Worm (Caenorhabditis elegans) whole organism, young adult: Measurements from ENCODE around the gene sto-6.

ENCODE experiments used
- B0019.2 ChIP-seq: fragments of 200-800 bp; sonication (Bioruptor generic); conservative IDR thresholded peaks from 2 replicates; pipeline ENCODE4 v1.3.6; 2022; ENCODE audit warnings: missing genetic modification reagents, missing genetic modification characterization, missing compliant biosample characterization
- B0261.1 ChIP-seq: sonication (generic microtip); optimal IDR thresholded peaks from 2 replicates; lab custom pipeline; 2016; ENCODE audit warnings: mild to moderate bottlenecking, missing genetic modification characterization, moderate library complexity, missing compliant biosample characterization
- B0336.3 ChIP-seq: fragments of 200-800 bp; sonication (Bioruptor generic); IDR thresholded peaks from 2 replicates; pipeline ENCODE4 v1.3.6; 2022; ENCODE audit warnings: missing genetic modification characterization, missing compliant biosample characterization
- D2030.7 ChIP-seq: fragments of 200-800 bp; sonication (Bioruptor generic); IDR thresholded peaks from 2 replicates; pipeline ENCODE4 v1.3.6; 2022; ENCODE audit warnings: missing genetic modification reagents, missing genetic modification characterization, missing compliant biosample characterization
- F37B4.10 ChIP-seq: fragments of 200-800 bp; sonication (Bioruptor generic); IDR thresholded peaks from 2 replicates; pipeline ENCODE4 v1.3.6; 2022; ENCODE audit warnings: missing genetic modification characterization, missing compliant biosample characterization
- F39B2.1 ChIP-seq: fragments of 200-800 bp; sonication (Bioruptor generic); IDR thresholded peaks from 2 replicates; pipeline ENCODE4 v1.3.6; 2022; ENCODE audit warnings: missing genetic modification reagents, missing genetic modification characterization, missing compliant biosample characterization
- K11D2.4 ChIP-seq: fragments of 200-800 bp; sonication (Bioruptor generic); IDR thresholded peaks from 2 replicates; pipeline ENCODE4 v1.3.6; 2022; ENCODE audit warnings: missing genetic modification reagents, missing genetic modification characterization, missing compliant biosample characterization
- Y79H2A.3 ChIP-seq: fragments of 200-800 bp; sonication (Bioruptor generic); conservative IDR thresholded peaks from 2 replicates; pipeline ENCODE4 v1.3.6; 2022; ENCODE audit warnings: missing genetic modification reagents, missing genetic modification characterization, missing compliant biosample characterization
- ama-1 ChIP-seq, 3 experiments: fragments of 150-350 bp in 1 of 3; sonication (generic microtip) in 2 of 3; optimal IDR thresholded peaks; 2 replicates each; lab custom pipeline; 2014 to 2018; ENCODE audit warnings: missing biosample characterization in 2 of 3, missing genetic modification characterization in 2 of 3, missing genetic modification reagents in 2 of 3
- aptf-3 ChIP-seq: fragments of 200-800 bp; sonication (Bioruptor generic); IDR thresholded peaks from 2 replicates; pipeline ENCODE4 v1.3.6; 2022; ENCODE audit warnings: missing genetic modification characterization, missing compliant biosample characterization
- athp-1 ChIP-seq: sonication (generic microtip); optimal IDR thresholded peaks from 2 replicates; lab custom pipeline; 2017; ENCODE audit warnings: mild to moderate bottlenecking, missing genetic modification characterization, missing compliant biosample characterization
- attf-5 ChIP-seq: fragments of 200-800 bp; sonication (Bioruptor generic); optimal IDR thresholded peaks from 2 replicates; lab custom pipeline; 2018; ENCODE audit warnings: mild to moderate bottlenecking, missing genetic modification characterization, missing compliant biosample characterization
- ccch-3 ChIP-seq: fragments of 200-800 bp; sonication (Bioruptor generic); optimal IDR thresholded peaks from 2 replicates; lab custom pipeline; 2018; ENCODE audit warnings: mild to moderate bottlenecking, missing genetic modification characterization, missing compliant biosample characterization
- cebp-2 ChIP-seq: fragments of 200-800 bp; sonication (Bioruptor generic); IDR thresholded peaks from 2 replicates; pipeline ENCODE4 v1.3.6; 2022; ENCODE audit warnings: missing genetic modification characterization, missing compliant biosample characterization
- ceh-58 ChIP-seq: fragments of 200-800 bp; sonication (Bioruptor generic); IDR thresholded peaks from 2 replicates; pipeline ENCODE4 v1.3.6; 2022; ENCODE audit warnings: missing genetic modification characterization, missing compliant biosample characterization
- ceh-79 ChIP-seq: sonication (generic microtip); optimal IDR thresholded peaks from 2 replicates; lab custom pipeline; 2017; ENCODE audit warnings: mild to moderate bottlenecking, missing genetic modification characterization, missing compliant biosample characterization
- dpff-1 ChIP-seq: sonication (generic microtip); optimal IDR thresholded peaks from 2 replicates; lab custom pipeline; 2017; ENCODE audit warnings: mild to moderate bottlenecking, missing genetic modification characterization, missing compliant biosample characterization
- egl-18 ChIP-seq: fragments of 200-800 bp; sonication (Bioruptor generic); IDR thresholded peaks from 2 replicates; pipeline ENCODE4 v1.3.6; 2022; ENCODE audit warnings: missing genetic modification reagents, missing genetic modification characterization, missing compliant biosample characterization
- egl-44 ChIP-seq: fragments of 200-800 bp; sonication (Bioruptor generic); IDR thresholded peaks from 2 replicates; pipeline ENCODE4 v1.3.6; 2022; ENCODE audit warnings: missing genetic modification reagents, missing genetic modification characterization, missing compliant biosample characterization
- hlh-12 ChIP-seq: sonication (generic microtip); optimal IDR thresholded peaks from 2 replicates; lab custom pipeline; 2016; ENCODE audit warnings: missing genetic modification characterization, missing compliant biosample characterization
- hlh-26 ChIP-seq: fragments of 200-800 bp; sonication (Bioruptor generic); conservative IDR thresholded peaks from 2 replicates; pipeline ENCODE4 v1.3.6; 2022; ENCODE audit warnings: missing genetic modification reagents, missing genetic modification characterization, missing compliant biosample characterization
- hsf-1 ChIP-seq: fragments of 200-800 bp; sonication (Bioruptor generic); IDR thresholded peaks from 2 replicates; pipeline ENCODE4 v1.3.6; 2022; ENCODE audit warnings: missing genetic modification reagents, missing genetic modification characterization, missing compliant biosample characterization
- let-607 ChIP-seq, 2 experiments: fragments of 200-800 bp in 1 of 2; sonication (Bioruptor generic) in 1 of 2; sonication (generic microtip) in 1 of 2; optimal IDR thresholded peaks; 2 replicates each; lab custom pipeline; 2016 to 2018; ENCODE audit warnings: mild to moderate bottlenecking in 2 of 2, missing compliant biosample characterization in 2 of 2, missing genetic modification characterization in 2 of 2, moderate library complexity in 2 of 2, missing genotype in 1 of 2
- lin-26 ChIP-seq: fragments of 200-800 bp; sonication (Bioruptor generic); IDR thresholded peaks from 2 replicates; pipeline ENCODE4 v1.3.6; 2022; ENCODE audit warnings: missing genetic modification reagents, missing genetic modification characterization, missing compliant biosample characterization
- lsl-1 ChIP-seq: fragments of 200-800 bp; sonication (Bioruptor generic); optimal IDR thresholded peaks from 2 replicates; lab custom pipeline; 2018; ENCODE audit warnings: mild to moderate bottlenecking, missing genetic modification characterization, moderate library complexity, missing compliant biosample characterization
- madf-3 ChIP-seq: fragments of 200-800 bp; sonication (Bioruptor generic); IDR thresholded peaks from 2 replicates; pipeline ENCODE4 v1.3.6; 2022; ENCODE audit warnings: missing genetic modification reagents, missing genetic modification characterization, missing compliant biosample characterization
- mel-28 ChIP-seq: sonication (generic microtip); optimal IDR thresholded peaks from 2 replicates; lab custom pipeline; 2016; ENCODE audit warnings: borderline replicate concordance, mild to moderate bottlenecking, missing genetic modification characterization, missing compliant biosample characterization
- mes-4 ChIP-seq: sonication (generic microtip); optimal IDR thresholded peaks from 2 replicates; lab custom pipeline; 2016; ENCODE audit warnings: missing genotype, missing genetic modification characterization, missing compliant biosample characterization
- nfyb-1 ChIP-seq: fragments of 200-800 bp; sonication (Bioruptor generic); IDR thresholded peaks from 2 replicates; pipeline ENCODE4 v1.3.6; 2022; ENCODE audit warnings: missing genetic modification reagents, missing genetic modification characterization, missing compliant biosample characterization
- nhr-179 ChIP-seq: sonication (generic microtip); optimal IDR thresholded peaks from 2 replicates; lab custom pipeline; 2016; ENCODE audit warnings: mild to moderate bottlenecking, missing genetic modification characterization, missing compliant biosample characterization
- nhr-80 ChIP-seq: sonication (generic microtip); optimal IDR thresholded peaks from 2 replicates; lab custom pipeline; 2016; ENCODE audit warnings: missing genetic modification characterization, missing compliant biosample characterization
- pbrm-1 ChIP-seq: fragments of 200-800 bp; sonication (Bioruptor generic); IDR thresholded peaks from 2 replicates; pipeline ENCODE4 v1.3.6; 2022; ENCODE audit warnings: missing genetic modification reagents, missing genetic modification characterization, missing compliant biosample characterization
- pha-4 ChIP-seq: fragments of 150-350 bp; sonication (generic microtip); optimal IDR thresholded peaks from 2 replicates; lab custom pipeline; 2014; ENCODE audit warnings: missing biosample characterization, missing genetic modification reagents, missing genetic modification characterization
- rcor-1 ChIP-seq: fragments of 200-800 bp; sonication (Bioruptor generic); IDR thresholded peaks from 2 replicates; pipeline ENCODE4 v1.3.6; 2022; ENCODE audit warnings: missing genetic modification reagents, missing genetic modification characterization, missing compliant biosample characterization
- rec-8 ChIP-seq, 2 experiments: sonication (generic microtip); optimal IDR thresholded peaks; 2 replicates each; lab custom pipeline; 2016; ENCODE audit warnings: mild to moderate bottlenecking in 2 of 2, missing genetic modification characterization in 2 of 2, missing genetic modification reagents in 2 of 2, missing genotype in 2 of 2, missing biosample characterization in 1 of 2, missing compliant biosample characterization in 1 of 2, moderate library complexity in 1 of 2
- sdz-38 ChIP-seq: sonication (generic microtip); optimal IDR thresholded peaks from 2 replicates; lab custom pipeline; 2016; ENCODE audit warnings: missing genotype, missing genetic modification characterization, missing compliant biosample characterization
- sptf-2 ChIP-seq: fragments of 200-800 bp; sonication (Bioruptor generic); optimal IDR thresholded peaks from 2 replicates; lab custom pipeline; 2018; ENCODE audit warnings: mild to moderate bottlenecking, missing genetic modification characterization, missing compliant biosample characterization
- tbx-9 ChIP-seq: sonication (generic microtip); optimal IDR thresholded peaks from 2 replicates; lab custom pipeline; 2016; ENCODE audit warnings: borderline replicate concordance, missing genetic modification characterization, inconsistent platforms, missing compliant biosample characterization
- ztf-28 ChIP-seq: fragments of 200-800 bp; sonication (Bioruptor generic); IDR thresholded peaks from 2 replicates; pipeline ENCODE4 v1.3.6; 2022; ENCODE audit warnings: missing genetic modification reagents, missing genetic modification characterization, missing compliant biosample characterization
- ztf-6 ChIP-seq: fragments of 200-800 bp; sonication (Bioruptor generic); IDR thresholded peaks from 2 replicates; pipeline ENCODE4 v1.3.6; 2022; ENCODE audit warnings: missing genetic modification reagents, missing genetic modification characterization, missing compliant biosample characterization

Gene sto-6

ce11 chrX:11591620-11592019, 40.6 kb upstream of the sto-6 start, which contains the start of gene F52D10.2:
TSS of gene F52D10.2 (minus strand) at chrX:11591720.
- TF ChIP-seq athp-1 (tag; lab: Kevin White, UChicago), result no peak
- TF ChIP-seq attf-5 (GFP tag; lab: Kevin White, UChicago), result no peak
- no peak for TF ChIP-seq cebp-2 (GFP tag; lab: Robert Waterston, UW)
- TF ChIP-seq B0019.2 (GFP tag; lab: Robert Waterston, UW), result no peak
- no peak for TF ChIP-seq pha-4
- no peak for TF ChIP-seq ceh-79 (tag; lab: Kevin White, UChicago)
- TF ChIP-seq B0261.1 (tag; lab: Kevin White, UChicago), result no peak

ce11 chrX:11592539-11592938, 39.7 kb upstream of the sto-6 start:
- TF ChIP-seq F39B2.1 (GFP tag; lab: Robert Waterston, UW), result no peak
- TF ChIP-seq tbx-9 (tag; lab: Kevin White, UChicago), result no peak
- no peak for TF ChIP-seq egl-44
- no peak for TF ChIP-seq lin-26 (GFP tag; lab: Robert Waterston, UW)
- TF ChIP-seq Y79H2A.3 (GFP tag; lab: Robert Waterston, UW), result no peak
- TF ChIP-seq nhr-80 (tag; lab: Kevin White, UChicago), result no peak
- TF ChIP-seq rcor-1 (GFP tag; lab: Robert Waterston, UW), result no peak
- no peak for TF ChIP-seq ccch-3 (GFP tag; lab: Kevin White, UChicago)
- TF ChIP-seq let-607 (tag; optimal IDR thresholded peaks at IDR 0.05; lab: Kevin White, UChicago), result no peak
- TF ChIP-seq K11D2.4, result no peak
- TF ChIP-seq nfyb-1, result no peak
- TF ChIP-seq ztf-6 (GFP tag; lab: Robert Waterston, UW), result no peak
- TF ChIP-seq, all 124 proteins: peak for 0

ce11 chrX:11596876-11597275, 35.3 kb upstream of the sto-6 start:
- TF ChIP-seq lsl-1 (GFP tag; lab: Kevin White, UChicago) (no peak), mes-4 (tag; lab: Kevin White, UChicago) (no peak), sdz-38 (tag; lab: Kevin White, UChicago) (no peak), rec-8 (tag; optimal IDR thresholded peaks at IDR 0.05; lab: Kevin White, UChicago) (no peak), ceh-79 (tag; lab: Kevin White, UChicago) (no peak), dpff-1 (tag; lab: Kevin White, UChicago) (no peak), mel-28 (tag; lab: Kevin White, UChicago) (no peak), D2030.7 (no peak), aptf-3 (GFP tag; lab: Robert Waterston, UW) (no peak), hlh-26 (GFP tag; lab: Robert Waterston, UW) (no peak), ama-1 (optimal IDR thresholded peaks at IDR 0.05; lab: Kevin White, UChicago) (no peak), ama-1 (GFP tag; optimal IDR thresholded peaks at IDR 0.05; lab: Kevin White, UChicago) (no peak), hlh-12 (tag; lab: Kevin White, UChicago) (no peak), nhr-179 (tag; lab: Kevin White, UChicago) (no peak), madf-3 (GFP tag; lab: Robert Waterston, UW) (no peak), ceh-58 (GFP tag; lab: Robert Waterston, UW) (no peak), sptf-2 (GFP tag; lab: Kevin White, UChicago) (no peak), B0336.3 (no peak)

ce11 chrX:11598839-11599238, 33.4 kb upstream of the sto-6 start:
- TF ChIP-seq egl-18 (GFP tag; lab: Robert Waterston, UW), result no peak
- TF ChIP-seq ztf-28 (GFP tag; lab: Robert Waterston, UW), result no peak
- no peak for TF ChIP-seq F37B4.10 (GFP tag; lab: Robert Waterston, UW)
- no peak for TF ChIP-seq sptf-2 (GFP tag; lab: Kevin White, UChicago)
- TF ChIP-seq hsf-1, result no peak
- no peak for TF ChIP-seq pbrm-1 (GFP tag; lab: Robert Waterston, UW)
